Fruit fly (Drosophila melanogaster): ENCODE measurements around the gene CG15336.

DNA sequence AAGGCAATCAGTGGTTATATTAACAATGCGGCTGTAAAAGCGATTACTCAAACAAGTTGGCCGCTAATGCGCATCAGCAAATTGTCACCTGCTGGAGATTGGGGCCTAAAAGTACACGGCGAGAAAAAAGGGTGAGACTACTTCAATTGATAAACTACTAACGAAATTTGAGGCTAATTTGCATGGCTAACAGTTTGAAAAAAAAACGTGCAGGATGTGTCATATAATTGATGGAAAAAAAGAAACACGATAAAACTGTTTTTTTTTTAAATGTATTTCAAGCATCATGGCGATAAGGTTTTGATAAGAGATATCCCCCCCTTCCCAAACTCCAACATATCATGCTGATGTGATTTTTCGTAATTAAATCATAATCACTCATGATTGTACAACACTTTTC, 35.0 kb upstream of the CG15336 start:
- no peak for TF ChIP-seq Sin3A (optimal IDR thresholded peaks at IDR 0.05)
- no peak for TF ChIP-seq psq (optimal IDR thresholded peaks at IDR 0.05)
- no peak for TF ChIP-seq Myc (optimal IDR thresholded peaks at IDR 0.05)
- TF ChIP-seq h (optimal IDR thresholded peaks at IDR 0.05) = no peak
- no peak for TF ChIP-seq insv (optimal IDR thresholded peaks at IDR 0.05)
- TF ChIP-seq ttk (optimal IDR thresholded peaks at IDR 0.05) = no peak
